Fruit fly (Drosophila melanogaster): ENCODE results near the gene Setd3.

Setd3 gene

dm6 chrX:7013320-7014214 is 45.0 kb upstream of the Setd3 start, which contains the start of the genes CG3032 and CG4593 (continued):
- TF ChIP-seq row (GFP tag; IDR thresholded peaks at IDR 0.05), result peak; percentile 97
- TF ChIP-seq CG16863 (GFP tag; optimal IDR thresholded peaks at IDR 0.05), result peak; percentile 60
- TF ChIP-seq insv (GFP tag; optimal IDR thresholded peaks at IDR 0.05), result peak; percentile 87 to 98
- peak; percentile 69 for TF ChIP-seq CG18476 (GFP tag; optimal IDR thresholded peaks at IDR 0.05)
- TF ChIP-seq NC2α (GFP tag; optimal IDR thresholded peaks at IDR 0.05), result no peak
- peak; percentile 57 for TF ChIP-seq maf-S (GFP tag; optimal IDR thresholded peaks at IDR 0.05)
- peak; percentile 41 for TF ChIP-seq CG8290 (GFP tag; optimal IDR thresholded peaks at IDR 0.05)
- TF ChIP-seq CG8290 (tag; optimal IDR thresholded peaks at IDR 0.05), result peak in 1 of 2 experiments; percentile 82
- no peak; the same call in 1 of the 2 replicates for TF ChIP-seq Dip2 (GFP tag; IDR thresholded peaks at IDR 0.05)
- peak; percentile 9 for TF ChIP-seq BtbVII (GFP tag; optimal IDR thresholded peaks at IDR 0.05)
- TF ChIP-seq CG12769 (tag; optimal IDR thresholded peaks at IDR 0.05), result peak; percentile 87
- TF ChIP-seq cwo (GFP tag; optimal IDR thresholded peaks at IDR 0.05), result peak; percentile 56
- TF ChIP-seq H2.0 (GFP tag; IDR thresholded peaks at IDR 0.05), result peak; percentile 86
- peak; percentile 83 for TF ChIP-seq CG9215 (GFP tag; IDR thresholded peaks at IDR 0.05)
- TF ChIP-seq slbo (GFP tag; IDR thresholded peaks at IDR 0.05), result peak; percentile 96
- TF ChIP-seq CG10321 (GFP tag; IDR thresholded peaks at IDR 0.05), result 0 out of 2 replicates have a peak, but pooled peaks have one; percentile 49
- TF ChIP-seq CG30431 (GFP tag; optimal IDR thresholded peaks at IDR 0.05), result peak; percentile 61
- TF ChIP-seq schlank (tag; optimal IDR thresholded peaks at IDR 0.05), result peak; percentile 49
- peak; percentile 60 for TF ChIP-seq tio (GFP tag; optimal IDR thresholded peaks at IDR 0.05)
- TF ChIP-seq esg (GFP tag; conservative IDR thresholded peaks at IDR 0.05), result peak; percentile 88
- TF ChIP-seq lbe (GFP tag; optimal IDR thresholded peaks at IDR 0.05), result peak; percentile 68
- TF ChIP-seq slou (GFP tag; optimal IDR thresholded peaks at IDR 0.05), result peak; percentile 71
- peak; percentile 42 for TF ChIP-seq CG30020 (tag; optimal IDR thresholded peaks at IDR 0.05)
- no peak for TF ChIP-seq CG14965 (GFP tag; optimal IDR thresholded peaks at IDR 0.05; ENCODE audit: borderline replicate concordance)
- no peak for TF ChIP-seq CG3065 (GFP tag; optimal IDR thresholded peaks at IDR 0.05)
- peak; percentile 91 for TF ChIP-seq B-H1 (GFP tag; IDR thresholded peaks at IDR 0.05)
- TF ChIP-seq ara (GFP tag; IDR thresholded peaks at IDR 0.05), result peak; percentile 73
- TF ChIP-seq stwl (tag; optimal IDR thresholded peaks at IDR 0.05), result peak; percentile 41
- peak; percentile 65 for TF ChIP-seq CG5953 (GFP tag; IDR thresholded peaks at IDR 0.05)
- peak; percentile 56 for TF ChIP-seq Hmx (GFP tag; optimal IDR thresholded peaks at IDR 0.05)
- TF ChIP-seq cas (GFP tag; IDR thresholded peaks at IDR 0.05), result peak; percentile 70
- peak; percentile 94 for TF ChIP-seq NFAT (GFP tag; IDR thresholded peaks at IDR 0.05)
- peak; percentile 82 for TF ChIP-seq CG3847 (GFP tag; IDR thresholded peaks at IDR 0.05)
- TF ChIP-seq CG2120 (GFP tag; optimal IDR thresholded peaks at IDR 0.05), result peak; percentile 94
- TF ChIP-seq tup (GFP tag; optimal IDR thresholded peaks at IDR 0.05), result peak; percentile 48
- TF ChIP-seq CoRest (tag; optimal IDR thresholded peaks at IDR 0.05), result peak; percentile 81
- 0 out of 3 replicates have a peak, but pooled peaks have one; percentile 27 for TF ChIP-seq sr (GFP tag; IDR thresholded peaks at IDR 0.05)
- TF ChIP-seq HHEX (GFP tag; optimal IDR thresholded peaks at IDR 0.05), result peak; percentile 70
- TF ChIP-seq zfh1 (GFP tag; IDR thresholded peaks at IDR 0.05), result peak; percentile 88
- peak; percentile 60 for TF ChIP-seq pzg (GFP tag; optimal IDR thresholded peaks at IDR 0.05)
- TF ChIP-seq Aef1 (GFP tag; IDR thresholded peaks at IDR 0.05), result peak; percentile 92
- peak; percentile 88 for TF ChIP-seq nmo (GFP tag; optimal IDR thresholded peaks at IDR 0.05)
- TF ChIP-seq fd3F (GFP tag; optimal IDR thresholded peaks at IDR 0.05), result peak; percentile 83
- TF ChIP-seq Dbx (GFP tag; IDR thresholded peaks at IDR 0.05), result peak; percentile 85
- TF ChIP-seq chm (GFP tag; IDR thresholded peaks at IDR 0.05), result peak; percentile 66; the same call in 1 of the 2 replicates
- no peak for TF ChIP-seq Hr78 (GFP tag; optimal IDR thresholded peaks at IDR 0.05)
- peak; percentile 56 for TF ChIP-seq NK7.1 (GFP tag; optimal IDR thresholded peaks at IDR 0.05)
- TF ChIP-seq CG13287 (GFP tag; IDR thresholded peaks at IDR 0.05; ENCODE audit: partially characterized antibody), result peak; percentile 23; the same call in 1 of the 2 replicates
- TF ChIP-seq CG8089 (GFP tag; optimal IDR thresholded peaks at IDR 0.05), result peak; percentile 14
